Worm (Caenorhabditis elegans) whole organism, midembryonic: ENCODE data around the gene irld-39.

ENCODE experiments used
- cog-1 ChIP-seq: sonication (generic microtip); optimal IDR thresholded peaks from 2 replicates; lab custom pipeline; 2016; ENCODE audit warnings: missing genetic modification characterization, missing compliant biosample characterization
- flt-1 ChIP-seq: fragments of 200-800 bp; sonication (Bioruptor generic); IDR thresholded peaks from 2 replicates; pipeline ENCODE4 v1.3.6; 2022; ENCODE audit warnings: missing genetic modification characterization, missing compliant biosample characterization
- klf-2 ChIP-seq: fragments of 200-800 bp; sonication (Bioruptor generic); conservative IDR thresholded peaks from 2 replicates; pipeline ENCODE4 v1.3.6; 2022; ENCODE audit warnings: missing genetic modification reagents, missing genetic modification characterization, missing compliant biosample characterization
- med-1 ChIP-seq: sonication (generic microtip); optimal IDR thresholded peaks from 2 replicates; lab custom pipeline; 2017; ENCODE audit warnings: missing genetic modification characterization, mild to moderate bottlenecking, missing compliant biosample characterization, antibody characterized with exemption, missing genetic modification reagents; ENCODE audit not compliant: insufficient read depth
- tab-1 ChIP-seq: fragments of 200-800 bp; sonication (Bioruptor generic); IDR thresholded peaks from 2 replicates; pipeline ENCODE4 v1.3.6; 2022; ENCODE audit warnings: missing genetic modification characterization, missing compliant biosample characterization
- ztf-23 ChIP-seq: fragments of 200-800 bp; sonication (Bioruptor generic); IDR thresholded peaks from 2 replicates; pipeline ENCODE4 v1.3.6; 2022; ENCODE audit warnings: missing genetic modification reagents, missing genetic modification characterization, missing compliant biosample characterization

- TF ChIP-seq tab-1: no peak
- TF ChIP-seq cog-1: no peak
- no peak for TF ChIP-seq flt-1 (GFP tag; lab: Robert Waterston, UW)
- no peak for TF ChIP-seq med-1 (GFP tag; lab: Kevin White, UChicago)
- no peak for TF ChIP-seq klf-2
- TF ChIP-seq ztf-23 (GFP tag; lab: Robert Waterston, UW): no peak
Observed at ce11 chrIV:16277291-16277690, 44.3 kb downstream of the irld-39 start, which contains the start of gene F38C2.7.
